Fruit fly (Drosophila melanogaster) whole organism, embryonic: ENCODE measurements around the gene TfAP-2.

Source experiments
- B-H2 ChIP-seq: fragments of 200-800 bp; sonication (Bioruptor generic); optimal IDR thresholded peaks from 2 replicates; lab custom pipeline; 2018; ENCODE audit warnings: missing biosample characterization, mild to moderate bottlenecking, missing genetic modification characterization
- CG10431 ChIP-seq: fragments of 200-800 bp; sonication (Bioruptor generic); optimal IDR thresholded peaks from 3 replicates; lab custom pipeline; 2018; ENCODE audit warnings: missing biosample characterization, mild to moderate bottlenecking, missing genetic modification characterization
- CG11247 ChIP-seq: fragments of 200-800 bp; sonication (Bioruptor generic); IDR thresholded peaks from 2 replicates; pipeline ENCODE4 v1.3.6; 2022; ENCODE audit warnings: missing biosample characterization, missing genetic modification characterization
- CG11695 ChIP-seq: fragments of 200-800 bp; sonication (Bioruptor generic); IDR thresholded peaks from 3 replicates; pipeline ENCODE4 v1.3.6; 2022; ENCODE audit warnings: missing biosample characterization, missing genetic modification characterization
- CG13894 ChIP-seq: fragments of 200-800 bp; sonication (Bioruptor generic); optimal IDR thresholded peaks from 3 replicates; lab custom pipeline; 2018; ENCODE audit warnings: missing biosample characterization, mild to moderate bottlenecking, missing genetic modification characterization, moderate library complexity
- CG1792 ChIP-seq: fragments of 200-800 bp; sonication (Bioruptor generic); optimal IDR thresholded peaks from 2 replicates; lab custom pipeline; 2016; ENCODE audit warnings: missing biosample characterization, missing genetic modification characterization
- CG32532 ChIP-seq: fragments of 200-800 bp; sonication (Bioruptor generic); IDR thresholded peaks from 2 replicates; pipeline ENCODE4 v1.3.6; 2022; ENCODE audit warnings: missing biosample characterization, missing genetic modification characterization
- CG34422 ChIP-seq: fragments of 200-800 bp; sonication (Bioruptor generic); IDR thresholded peaks from 3 replicates; pipeline ENCODE4 v1.3.6; 2022; ENCODE audit warnings: missing biosample characterization, missing genetic modification characterization
- CG6654 ChIP-seq: fragments of 200-800 bp; sonication (Bioruptor generic); optimal IDR thresholded peaks from 2 replicates; lab custom pipeline; 2017; ENCODE audit warnings: missing biosample characterization, mild to moderate bottlenecking, missing genetic modification characterization
- CG7745 ChIP-seq: fragments of 200-800 bp; sonication (Bioruptor generic); optimal IDR thresholded peaks from 2 replicates; lab custom pipeline; 2018; ENCODE audit warnings: missing biosample characterization, mild to moderate bottlenecking, missing genetic modification characterization, moderate library complexity
- CG7839 ChIP-seq: fragments of 200-800 bp; sonication (Bioruptor generic); optimal IDR thresholded peaks from 3 replicates; lab custom pipeline; 2018; ENCODE audit warnings: missing biosample characterization, mild to moderate bottlenecking, missing genetic modification characterization, moderate library complexity
- CG7963 ChIP-seq: fragments of 200-800 bp; sonication (Bioruptor generic); IDR thresholded peaks from 3 replicates; pipeline ENCODE4 v1.3.6; 2022; ENCODE audit warnings: missing biosample characterization, missing genetic modification characterization; ENCODE audit not compliant: partially characterized antibody
- CG9215 ChIP-seq: fragments of 200-800 bp; sonication (Bioruptor generic); IDR thresholded peaks from 2 replicates; pipeline ENCODE4 v1.3.6; 2022; ENCODE audit warnings: missing biosample characterization, missing genetic modification characterization
- CG9727 ChIP-seq: fragments of 200-800 bp; sonication (Bioruptor generic); optimal IDR thresholded peaks from 3 replicates; lab custom pipeline; 2017; ENCODE audit warnings: missing biosample characterization, mild to moderate bottlenecking, missing genetic modification characterization
- CTCF ChIP-seq: fragments of 200-800 bp; sonication (Bioruptor generic); optimal IDR thresholded peaks from 2 replicates; lab custom pipeline; 2017; ENCODE audit warnings: missing biosample characterization, mild to moderate bottlenecking, missing genetic modification characterization, moderate library complexity
- Drgx ChIP-seq: fragments of 200-800 bp; sonication (Bioruptor generic); IDR thresholded peaks from 2 replicates; pipeline ENCODE4 v1.3.6; 2022; ENCODE audit warnings: missing biosample characterization, missing genetic modification characterization
- Ets65A ChIP-seq: fragments of 200-800 bp; sonication (Bioruptor generic); peaks from one replicate; lab custom pipeline; 2016; ENCODE audit warnings: missing biosample characterization, missing genetic modification characterization
- H2.0 ChIP-seq: fragments of 200-800 bp; sonication (Bioruptor generic); IDR thresholded peaks from 2 replicates; pipeline ENCODE4 v1.3.6; 2022; ENCODE audit warnings: missing biosample characterization, missing genetic modification characterization
- HLHmδ ChIP-seq: fragments of 200-800 bp; sonication (Bioruptor generic); optimal IDR thresholded peaks from 2 replicates; lab custom pipeline; 2018; ENCODE audit warnings: missing biosample characterization, mild to moderate bottlenecking, missing genetic modification characterization, moderate library complexity
- NC2α ChIP-seq: fragments of 200-800 bp; sonication (Bioruptor generic); optimal IDR thresholded peaks from 2 replicates; lab custom pipeline; 2016; ENCODE audit warnings: missing biosample characterization, missing genetic modification characterization
- NC2β ChIP-seq: fragments of 200-800 bp; sonication (Bioruptor generic); optimal IDR thresholded peaks from 2 replicates; lab custom pipeline; 2016; ENCODE audit warnings: missing biosample characterization, missing genetic modification characterization
- Sry-β ChIP-seq: fragments of 200-800 bp; sonication (Bioruptor generic); optimal IDR thresholded peaks from 2 replicates; lab custom pipeline; 2018; ENCODE audit warnings: missing biosample characterization, mild to moderate bottlenecking, missing genetic modification characterization, moderate library complexity
- Sry-δ ChIP-seq: fragments of 200-800 bp; sonication (Bioruptor generic); optimal IDR thresholded peaks from 2 replicates; lab custom pipeline; 2016; ENCODE audit warnings: missing biosample characterization, missing genetic modification characterization
- Stat92E ChIP-seq, 3 experiments: fragments of >200 bp in 2 of 3; fragments of 200-800 bp in 1 of 3; sonication (Bioruptor generic) in 1 of 3; optimal IDR thresholded peaks; 2 replicates each; lab custom pipeline; 2017 to 2019; ENCODE audit warnings: missing biosample characterization in 3 of 3, missing genetic modification characterization in 3 of 3, mild to moderate bottlenecking in 1 of 3, moderate library complexity in 1 of 3
- Tbp ChIP-seq: fragments of >200 bp; optimal IDR thresholded peaks from 2 replicates; lab custom pipeline; 2018; ENCODE audit warnings: missing biosample characterization, missing genetic modification characterization
- Xrp1 ChIP-seq: fragments of 200-800 bp; sonication (Bioruptor generic); IDR thresholded peaks from 2 replicates; pipeline ENCODE4 v1.3.6; 2022; ENCODE audit warnings: missing biosample characterization, missing genetic modification characterization
- cad ChIP-seq: fragments of >200 bp; optimal IDR thresholded peaks from 2 replicates; lab custom pipeline; 2017; ENCODE audit warnings: missing biosample characterization, missing genetic modification characterization
- fd64A ChIP-seq: fragments of 200-800 bp; sonication (Bioruptor generic); optimal IDR thresholded peaks from 3 replicates; lab custom pipeline; 2018; ENCODE audit warnings: missing biosample characterization, mild to moderate bottlenecking, missing genetic modification characterization
- gem ChIP-seq: fragments of 200-800 bp; sonication (Bioruptor generic); optimal IDR thresholded peaks from 2 replicates; lab custom pipeline; 2019; ENCODE audit warnings: missing biosample characterization, mild to moderate bottlenecking, missing genetic modification characterization, moderate library complexity
- h ChIP-seq: fragments of >200 bp; optimal IDR thresholded peaks from 2 replicates; lab custom pipeline; 2017
- hbn ChIP-seq: fragments of 200-800 bp; sonication (Bioruptor generic); IDR thresholded peaks from 2 replicates; pipeline ENCODE4 v1.3.6; 2022; ENCODE audit warnings: missing biosample characterization, missing genetic modification characterization; ENCODE audit not compliant: partially characterized antibody
- jing ChIP-seq: fragments of 200-800 bp; sonication (Bioruptor generic); optimal IDR thresholded peaks from 2 replicates; lab custom pipeline; 2018; ENCODE audit warnings: missing biosample characterization, mild to moderate bottlenecking, missing genetic modification characterization
- knrl ChIP-seq: fragments of 200-800 bp; sonication (Bioruptor generic); IDR thresholded peaks from 3 replicates; pipeline ENCODE4 v1.3.6; 2022; ENCODE audit warnings: missing biosample characterization, missing genetic modification characterization; ENCODE audit not compliant: partially characterized antibody
- mirr ChIP-seq: fragments of 200-800 bp; sonication (Bioruptor generic); optimal IDR thresholded peaks from 3 replicates; lab custom pipeline; 2018; ENCODE audit warnings: missing biosample characterization, mild to moderate bottlenecking, missing genetic modification characterization
- mld ChIP-seq: fragments of 200-800 bp; sonication (Bioruptor generic); IDR thresholded peaks from 3 replicates; pipeline ENCODE4 v1.3.6; 2022; ENCODE audit warnings: missing biosample characterization, missing genetic modification characterization; ENCODE audit not compliant: partially characterized antibody
- nerfin-2 ChIP-seq: fragments of 200-800 bp; sonication (Bioruptor generic); IDR thresholded peaks from 2 replicates; pipeline ENCODE4 v1.3.6; 2022; ENCODE audit warnings: missing biosample characterization, missing genetic modification characterization; ENCODE audit not compliant: partially characterized antibody
- pan ChIP-seq, 4 experiments: fragments of >200 bp in 3 of 4; fragments of 200-800 bp in 1 of 4; sonication (Bioruptor generic) in 1 of 4; optimal IDR thresholded peaks in 3 of 4; IDR thresholded peaks in 1 of 4; 2 replicates each; pipeline versions ENCODE4 v1.3.6 to Lab custom; 2017 to 2022; ENCODE audit warnings: missing biosample characterization in 2 of 4, missing genetic modification characterization in 2 of 4, mixed read lengths in 1 of 4
- prd ChIP-seq, 3 experiments: fragments of >200 bp in 2 of 3; fragments of 200-800 bp in 1 of 3; sonication (Bioruptor generic) in 1 of 3; optimal IDR thresholded peaks in 2 of 3; IDR thresholded peaks in 1 of 3; 2 replicates in 2 of 3; 3 replicates in 1 of 3; pipeline versions ENCODE4 v1.3.6 to Lab custom; 2017 to 2022; ENCODE audit warnings: missing biosample characterization in 1 of 3, missing genetic modification characterization in 1 of 3
- pros ChIP-seq: fragments of 200-800 bp; sonication (Bioruptor generic); optimal IDR thresholded peaks from 3 replicates; lab custom pipeline; 2019; ENCODE audit warnings: missing biosample characterization, mild to moderate bottlenecking, missing genetic modification characterization, moderate library complexity
- schlank ChIP-seq: fragments of 200-800 bp; sonication (Bioruptor generic); optimal IDR thresholded peaks from 2 replicates; lab custom pipeline; 2018; ENCODE audit warnings: missing biosample characterization, mild to moderate bottlenecking, missing genetic modification characterization
- sens ChIP-seq: fragments of 200-800 bp; sonication (Bioruptor generic); peaks from one replicate; lab custom pipeline; 2016; ENCODE audit warnings: missing biosample characterization, missing genetic modification characterization
- usp ChIP-seq: fragments of >200 bp; optimal IDR thresholded peaks from 2 replicates; lab custom pipeline; 2017; ENCODE audit warnings: missing biosample characterization, missing genetic modification characterization
- vnd ChIP-seq: fragments of 200-800 bp; sonication (Bioruptor generic); IDR thresholded peaks from 3 replicates; pipeline ENCODE4 v1.3.6; 2022; ENCODE audit warnings: missing biosample characterization, missing genetic modification characterization; ENCODE audit not compliant: partially characterized antibody
- zf30C ChIP-seq: fragments of 200-800 bp; sonication (Bioruptor generic); optimal IDR thresholded peaks from 3 replicates; lab custom pipeline; 2018; ENCODE audit warnings: missing biosample characterization, mild to moderate bottlenecking, missing genetic modification characterization
- zfh1 ChIP-seq: fragments of 200-800 bp; sonication (Bioruptor generic); IDR thresholded peaks from 3 replicates; pipeline ENCODE4 v1.3.6; 2022; ENCODE audit warnings: missing biosample characterization, missing genetic modification characterization

The TfAP-2 gene

dm6 chr3L:21585397-21585796 is 1.2 kb upstream of the TfAP-2 start (continued):
- TF ChIP-seq CG34422 (no peak), gem (tag; lab: Kevin White, UChicago) (peak; percentile 40), nerfin-2 (GFP tag; lab: Robert Waterston, UW) (no peak), prd (optimal IDR thresholded peaks at IDR 0.05; lab: Kevin White, UChicago) (no peak), prd (GFP tag; IDR thresholded peaks at IDR 0.05; lab: Robert Waterston, UW) (peak; percentile 52; the same call in 2 of the 3 replicates), h (lab: Kevin White, UChicago) (no peak), CG7839 (tag; lab: Kevin White, UChicago) (no peak), B-H2 (GFP tag; lab: Kevin White, UChicago) (no peak), Stat92E (GFP tag; optimal IDR thresholded peaks at IDR 0.05; lab: Kevin White, UChicago) (no peak), CG1792 (GFP tag; lab: Kevin White, UChicago) (no peak), Sry-β (no peak), pan (optimal IDR thresholded peaks at IDR 0.05; lab: Kevin White, UChicago) (no peak), pan (GFP tag; optimal IDR thresholded peaks at IDR 0.05 in 1 of 2, IDR thresholded peaks at IDR 0.05 in 1 of 2) (peak in 1 of 2 experiments; percentile 42), schlank (tag; lab: Kevin White, UChicago) (no peak), CG13894 (tag; lab: Kevin White, UChicago) (no peak), mld (GFP tag; lab: Robert Waterston, UW) (no peak), CG11695 (GFP tag; lab: Robert Waterston, UW) (no peak), vnd (GFP tag; lab: Robert Waterston, UW) (no peak), Xrp1 (GFP tag; lab: Robert Waterston, UW) (peak; percentile 38; the same call in 1 of the 2 replicates), hbn (GFP tag; lab: Robert Waterston, UW) (no peak), pros (GFP tag; lab: Kevin White, UChicago) (no peak), NC2β (GFP tag; lab: Kevin White, UChicago) (no peak), CTCF (no peak), fd64A (GFP tag; lab: Kevin White, UChicago) (no peak), CG7745 (tag; lab: Kevin White, UChicago) (no peak), Sry-δ (no peak), CG9215 (no peak)
- TF ChIP-seq, all 482 proteins: peak for 52

- TF ChIP-seq CG32532 (GFP tag; lab: Robert Waterston, UW) (no peak), jing (GFP tag; lab: Kevin White, UChicago) (no peak), zfh1 (GFP tag; lab: Robert Waterston, UW) (no peak), CG7963 (GFP tag; lab: Robert Waterston, UW) (0 out of 3 replicates have a peak, but pooled peaks have one; percentile 49), HLHmδ (GFP tag; lab: Kevin White, UChicago) (peak; percentile 8)
Measured at dm6 chr3L:21591247-21591646, 4.6 kb downstream of the TfAP-2 start.

DNA sequence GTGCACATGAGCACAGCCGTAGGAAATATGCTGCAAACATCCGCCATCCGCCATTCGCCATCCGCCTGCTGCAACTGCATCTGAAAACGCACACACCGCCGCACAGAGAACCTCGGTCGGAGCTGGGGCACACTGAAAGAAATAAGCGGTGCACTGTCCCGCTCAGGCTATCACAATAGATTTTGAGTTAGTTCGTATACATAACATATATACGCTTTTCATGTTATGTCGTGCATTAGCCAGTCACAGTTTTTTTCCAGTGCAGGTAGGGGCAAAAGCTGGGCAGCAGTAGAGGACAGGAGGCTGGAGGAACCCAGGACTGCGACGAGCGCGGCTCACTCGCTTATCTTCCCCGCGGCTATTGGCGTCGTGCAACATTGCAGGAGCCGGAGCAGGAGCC is 7.8 kb downstream of the TfAP-2 start:
- no peak for TF ChIP-seq CG10431 (GFP tag; lab: Kevin White, UChicago)
- TF ChIP-seq vnd (GFP tag; lab: Robert Waterston, UW), result no peak
- no peak for TF ChIP-seq NC2α
- TF ChIP-seq CG6654 (GFP tag; lab: Kevin White, UChicago), result no peak
- peak; percentile 74 for TF ChIP-seq sens
- TF ChIP-seq CG34422, result 0 out of 3 replicates have a peak, but pooled peaks have one; percentile 31
- TF ChIP-seq knrl, result 0 out of 3 replicates have a peak, but pooled peaks have one; percentile 18
- TF ChIP-seq zf30C (GFP tag; lab: Kevin White, UChicago), result peak; percentile 9
- peak; percentile 72 for TF ChIP-seq Ets65A (GFP tag; lab: Kevin White, UChicago)
- TF ChIP-seq CG11247 (GFP tag; lab: Robert Waterston, UW), result 0 out of 2 replicates have a peak, but pooled peaks have one; percentile 32
- TF ChIP-seq cad, result no peak
- no peak for TF ChIP-seq prd (optimal IDR thresholded peaks at IDR 0.05; lab: Kevin White, UChicago)
- peak; percentile 44; the same call in 1 of the 3 replicates for TF ChIP-seq prd (GFP tag; IDR thresholded peaks at IDR 0.05; lab: Robert Waterston, UW)
- no peak for TF ChIP-seq Tbp (GFP tag; lab: Kevin White, UChicago)
- no peak for TF ChIP-seq NC2β (GFP tag; lab: Kevin White, UChicago)
- no peak for TF ChIP-seq H2.0
- TF ChIP-seq Drgx (GFP tag; lab: Robert Waterston, UW), result no peak
- TF ChIP-seq usp (GFP tag; lab: Kevin White, UChicago), result no peak
- no peak for TF ChIP-seq CG9727 (GFP tag; lab: Kevin White, UChicago)
- TF ChIP-seq mirr, result no peak
- TF ChIP-seq, all 482 proteins: peak for 7
